Fruit fly (Drosophila melanogaster) whole organism, embryonic: ENCODE data around the gene Cht6.

ENCODE experiments used
- Awh ChIP-seq: fragments of 200-800 bp; sonication (Bioruptor generic); IDR thresholded peaks from 2 replicates; pipeline ENCODE4, ENCODE4 v1.3.6; 2022; ENCODE audit warnings: missing biosample characterization, missing genetic modification characterization
- CG11093 ChIP-seq: fragments of 200-800 bp; sonication (Bioruptor generic); IDR thresholded peaks from 3 replicates; pipeline ENCODE4 v1.3.6; 2022; ENCODE audit warnings: missing biosample characterization, missing genetic modification characterization
- CG12219 ChIP-seq: fragments of 200-800 bp; sonication (Bioruptor generic); optimal IDR thresholded peaks from 3 replicates; lab custom pipeline; 2018; ENCODE audit warnings: missing biosample characterization, mild to moderate bottlenecking, missing genetic modification characterization
- CG12236 ChIP-seq: fragments of 200-800 bp; sonication (Bioruptor generic); optimal IDR thresholded peaks from 2 replicates; lab custom pipeline; 2016; ENCODE audit warnings: missing biosample characterization, missing genetic modification characterization
- CG12942 ChIP-seq: fragments of 200-800 bp; sonication (Bioruptor generic); optimal IDR thresholded peaks from 3 replicates; lab custom pipeline; 2016; ENCODE audit warnings: missing biosample characterization, missing genetic modification characterization
- CG13123 ChIP-seq: fragments of 200-800 bp; sonication (Bioruptor generic); optimal IDR thresholded peaks from 2 replicates; lab custom pipeline; 2016; ENCODE audit warnings: missing biosample characterization, missing genetic modification characterization
- CG13624 ChIP-seq: fragments of 200-800 bp; sonication (Bioruptor generic); optimal IDR thresholded peaks from 2 replicates; lab custom pipeline; 2016; ENCODE audit warnings: missing biosample characterization, missing genetic modification characterization
- CG15479 ChIP-seq: fragments of 200-800 bp; sonication (Bioruptor generic); optimal IDR thresholded peaks from 3 replicates; lab custom pipeline; 2019; ENCODE audit warnings: missing biosample characterization, mild to moderate bottlenecking, missing genetic modification characterization, moderate library complexity
- CG17612 ChIP-seq: fragments of 200-800 bp; sonication (Bioruptor generic); IDR thresholded peaks from 2 replicates; pipeline ENCODE4 v1.3.6; 2022; ENCODE audit warnings: missing biosample characterization, missing genetic modification characterization
- CG18764 ChIP-seq: fragments of 200-800 bp; sonication (Bioruptor generic); optimal IDR thresholded peaks from 3 replicates; lab custom pipeline; 2016; ENCODE audit warnings: missing biosample characterization, missing genetic modification characterization
- CG2129 ChIP-seq: fragments of 200-800 bp; sonication (Bioruptor generic); IDR thresholded peaks from 2 replicates; pipeline ENCODE4 v1.3.6; 2022; ENCODE audit warnings: missing biosample characterization, missing genetic modification characterization; ENCODE audit not compliant: partially characterized antibody
- CG4707 ChIP-seq: fragments of 200-800 bp; sonication (Bioruptor generic); optimal IDR thresholded peaks from 2 replicates; lab custom pipeline; 2018; ENCODE audit warnings: missing biosample characterization, mild to moderate bottlenecking, missing genetic modification characterization, moderate library complexity
- CG6254 ChIP-seq: fragments of 200-800 bp; sonication (Bioruptor generic); optimal IDR thresholded peaks from 3 replicates; lab custom pipeline; 2017; ENCODE audit warnings: mild to moderate bottlenecking, missing biosample characterization, missing genetic modification reagents, missing genetic modification characterization
- CG7357 ChIP-seq: fragments of 200-800 bp; sonication (Bioruptor generic); IDR thresholded peaks from 3 replicates; pipeline ENCODE4 v1.3.6; 2022; ENCODE audit warnings: missing biosample characterization, missing genetic modification characterization
- CG7839 ChIP-seq: fragments of 200-800 bp; sonication (Bioruptor generic); optimal IDR thresholded peaks from 3 replicates; lab custom pipeline; 2018; ENCODE audit warnings: missing biosample characterization, mild to moderate bottlenecking, missing genetic modification characterization, moderate library complexity
- CG9215 ChIP-seq: fragments of 200-800 bp; sonication (Bioruptor generic); IDR thresholded peaks from 2 replicates; pipeline ENCODE4 v1.3.6; 2022; ENCODE audit warnings: missing biosample characterization, missing genetic modification characterization
- CG9797 ChIP-seq: fragments of 200-800 bp; sonication (Bioruptor generic); optimal IDR thresholded peaks from 3 replicates; lab custom pipeline; 2018; ENCODE audit warnings: missing biosample characterization, mild to moderate bottlenecking, missing genetic modification characterization
- CG9932 ChIP-seq: fragments of 200-800 bp; sonication (Bioruptor generic); IDR thresholded peaks from 2 replicates; pipeline ENCODE4 v1.3.6; 2022; ENCODE audit warnings: missing biosample characterization, missing genetic modification characterization
- D19B ChIP-seq: fragments of 200-800 bp; sonication (Bioruptor generic); optimal IDR thresholded peaks from 2 replicates; lab custom pipeline; 2017; ENCODE audit warnings: missing biosample characterization, mild to moderate bottlenecking, missing genetic modification characterization
- Dip3 ChIP-seq: fragments of 200-800 bp; sonication (Bioruptor generic); optimal IDR thresholded peaks from 3 replicates; lab custom pipeline; 2016; ENCODE audit warnings: missing biosample characterization, missing genetic modification characterization
- Drgx ChIP-seq: fragments of 200-800 bp; sonication (Bioruptor generic); IDR thresholded peaks from 2 replicates; pipeline ENCODE4 v1.3.6; 2022; ENCODE audit warnings: missing biosample characterization, missing genetic modification characterization
- Ets65A ChIP-seq: fragments of 200-800 bp; sonication (Bioruptor generic); peaks from one replicate; lab custom pipeline; 2016; ENCODE audit warnings: missing biosample characterization, missing genetic modification characterization
- Hand ChIP-seq: fragments of 200-800 bp; sonication (Bioruptor generic); optimal IDR thresholded peaks from 2 replicates; lab custom pipeline; 2017; ENCODE audit warnings: mild to moderate bottlenecking, missing biosample characterization, missing genetic modification reagents, missing genetic modification characterization
- Kr ChIP-seq: fragments of 200-800 bp; sonication (Bioruptor generic); optimal IDR thresholded peaks from 2 replicates; lab custom pipeline; 2017; ENCODE audit warnings: missing biosample characterization, mild to moderate bottlenecking, missing genetic modification characterization
- MTF-1 ChIP-seq: fragments of 200-800 bp; sonication (Bioruptor generic); optimal IDR thresholded peaks from 2 replicates; lab custom pipeline; 2018; ENCODE audit warnings: missing biosample characterization, mild to moderate bottlenecking, missing genetic modification characterization, borderline replicate concordance
- Nf-YA ChIP-seq: fragments of 200-800 bp; sonication (Bioruptor generic); IDR thresholded peaks from 2 replicates; pipeline ENCODE4 v1.3.6; 2022; ENCODE audit warnings: missing biosample characterization, missing genetic modification characterization
- Nf-YB ChIP-seq: fragments of 200-800 bp; sonication (Bioruptor generic); optimal IDR thresholded peaks from 3 replicates; lab custom pipeline; 2019; ENCODE audit warnings: missing biosample characterization, mild to moderate bottlenecking, missing genetic modification characterization, moderate library complexity
- Oaz ChIP-seq: fragments of 200-800 bp; sonication (Bioruptor generic); IDR thresholded peaks from 2 replicates; pipeline ENCODE4 v1.3.6; 2022; ENCODE audit warnings: missing biosample characterization, missing genetic modification characterization
- Rx ChIP-seq: fragments of 200-800 bp; sonication (Bioruptor generic); IDR thresholded peaks from 2 replicates; pipeline ENCODE4 v1.3.6; 2022; ENCODE audit warnings: missing biosample characterization, missing genetic modification characterization
- Six4 ChIP-seq: fragments of 200-800 bp; sonication (Bioruptor generic); optimal IDR thresholded peaks from 2 replicates; lab custom pipeline; 2016; ENCODE audit warnings: missing biosample characterization, missing genetic modification characterization
- ash1 ChIP-seq: fragments of 200-800 bp; sonication (Bioruptor generic); optimal IDR thresholded peaks from 2 replicates; lab custom pipeline; 2018; ENCODE audit warnings: missing biosample characterization, mild to moderate bottlenecking, missing genetic modification characterization
- bcd ChIP-seq: fragments of 200-800 bp; sonication (Bioruptor generic); optimal IDR thresholded peaks from 2 replicates; lab custom pipeline; 2017; ENCODE audit warnings: missing biosample characterization, mild to moderate bottlenecking, missing genetic modification characterization
- bigmax ChIP-seq: fragments of 200-800 bp; sonication (Bioruptor generic); optimal IDR thresholded peaks from 2 replicates; lab custom pipeline; 2018; ENCODE audit warnings: missing biosample characterization, mild to moderate bottlenecking, missing genetic modification characterization
- bsh ChIP-seq, 2 experiments: fragments of 200-800 bp; sonication (Bioruptor generic); optimal IDR thresholded peaks; 2 replicates each; lab custom pipeline; 2017 to 2018; ENCODE audit warnings: mild to moderate bottlenecking in 2 of 2, missing biosample characterization in 2 of 2, missing genetic modification characterization in 2 of 2, moderate library complexity in 1 of 2
- chn ChIP-seq: fragments of 200-800 bp; sonication (Bioruptor generic); optimal IDR thresholded peaks from 2 replicates; lab custom pipeline; 2016; ENCODE audit warnings: missing biosample characterization, missing genetic modification characterization
- dan ChIP-seq: fragments of 200-800 bp; sonication (Bioruptor generic); IDR thresholded peaks from 2 replicates; pipeline ENCODE4 v1.3.6; 2022; ENCODE audit warnings: missing biosample characterization, missing genetic modification characterization
- disco-r ChIP-seq: fragments of 200-800 bp; sonication (Bioruptor generic); optimal IDR thresholded peaks from 2 replicates; lab custom pipeline; 2016; ENCODE audit warnings: missing biosample characterization, missing genetic modification characterization
- dysf ChIP-seq: fragments of 200-800 bp; sonication (Bioruptor generic); IDR thresholded peaks from 3 replicates; pipeline ENCODE4 v1.3.6; 2022; ENCODE audit warnings: missing biosample characterization, missing genetic modification characterization
- gcm2 ChIP-seq: fragments of 200-800 bp; sonication (Bioruptor generic); optimal IDR thresholded peaks from 2 replicates; lab custom pipeline; 2016; ENCODE audit warnings: missing biosample characterization, missing genetic modification characterization
- lilli ChIP-seq: fragments of 200-800 bp; sonication (Bioruptor generic); optimal IDR thresholded peaks from 3 replicates; lab custom pipeline; 2016; ENCODE audit warnings: missing biosample characterization, missing genetic modification characterization
- nau ChIP-seq: fragments of 200-800 bp; sonication (Bioruptor generic); optimal IDR thresholded peaks from 3 replicates; lab custom pipeline; 2017; ENCODE audit warnings: missing biosample characterization, mild to moderate bottlenecking, missing genetic modification characterization, missing genetic modification reagents
- nmo ChIP-seq: fragments of 200-800 bp; sonication (Bioruptor generic); optimal IDR thresholded peaks from 2 replicates; lab custom pipeline; 2018; ENCODE audit warnings: missing biosample characterization, mild to moderate bottlenecking, missing genetic modification characterization, moderate library complexity
- ro ChIP-seq: fragments of 200-800 bp; sonication (Bioruptor generic); IDR thresholded peaks from 2 replicates; pipeline ENCODE4 v1.3.6; 2022; ENCODE audit warnings: missing biosample characterization, missing genetic modification characterization
- salm ChIP-seq: fragments of 200-800 bp; sonication (Bioruptor generic); optimal IDR thresholded peaks from 2 replicates; lab custom pipeline; 2018; ENCODE audit warnings: missing biosample characterization, mild to moderate bottlenecking, missing genetic modification characterization
- sug ChIP-seq: fragments of 200-800 bp; optimal IDR thresholded peaks from 2 replicates; lab custom pipeline; 2019; ENCODE audit warnings: missing biosample characterization, mild to moderate bottlenecking, missing genetic modification characterization, moderate library complexity
- tx ChIP-seq: fragments of 200-800 bp; sonication (Bioruptor generic); optimal IDR thresholded peaks from 2 replicates; lab custom pipeline; 2016; ENCODE audit warnings: missing biosample characterization, missing genetic modification characterization
- unc-4 ChIP-seq: fragments of 200-800 bp; sonication (Bioruptor generic); IDR thresholded peaks from 2 replicates; pipeline ENCODE4 v1.3.6; 2022; ENCODE audit warnings: missing biosample characterization, missing genetic modification characterization; ENCODE audit not compliant: partially characterized antibody
- vfl ChIP-seq: fragments of 200-800 bp; sonication (Bioruptor generic); optimal IDR thresholded peaks from 2 replicates; lab custom pipeline; 2016; ENCODE audit warnings: missing biosample characterization, missing genetic modification characterization
- zen2 ChIP-seq: fragments of 200-800 bp; sonication (Bioruptor generic); IDR thresholded peaks from 3 replicates; pipeline ENCODE4 v1.3.6; 2022; ENCODE audit warnings: missing biosample characterization, missing genetic modification characterization; ENCODE audit not compliant: partially characterized antibody

Cht6 gene

DNA sequence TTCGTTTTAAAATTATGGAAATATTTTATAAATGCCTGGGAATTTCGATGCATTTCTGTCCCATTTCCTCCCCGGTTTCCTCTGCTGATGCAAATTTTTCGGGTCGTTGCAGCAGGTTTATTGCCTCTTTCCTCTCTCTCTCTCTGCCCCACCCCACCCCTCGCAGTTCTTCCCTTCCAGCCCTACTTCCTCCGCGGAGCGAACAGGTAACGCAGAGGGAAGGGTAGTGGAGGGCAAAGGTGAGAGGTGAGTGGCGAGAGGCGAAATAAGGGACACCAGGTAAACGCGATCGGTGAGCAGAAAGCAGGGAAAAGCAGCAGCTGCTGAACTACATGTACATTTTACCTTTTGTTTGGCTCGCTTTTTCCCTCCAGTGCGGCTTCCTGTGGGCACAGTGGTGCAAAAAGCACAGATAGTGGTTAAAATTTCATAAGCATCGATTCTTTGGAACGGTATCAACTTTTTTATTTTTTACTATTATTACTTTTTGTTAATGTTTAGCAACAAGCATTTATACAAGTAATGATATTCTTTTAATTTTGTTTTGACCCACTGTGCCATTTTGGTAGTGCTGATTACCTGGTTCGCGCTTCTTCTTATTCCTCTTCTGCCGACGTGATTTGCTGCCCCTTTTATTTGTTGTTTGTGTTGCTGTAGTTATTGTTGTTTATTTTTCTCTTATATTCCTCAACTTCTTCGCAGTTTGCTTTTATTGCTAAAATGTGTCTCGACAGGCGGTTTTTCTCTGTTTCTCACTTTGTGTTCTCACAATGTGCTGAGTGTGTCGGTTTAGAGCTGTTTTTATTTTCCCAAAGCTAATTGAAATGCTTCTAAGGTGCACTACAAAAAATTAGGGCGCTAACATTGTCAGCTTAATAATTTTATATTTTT is 71.6 kb downstream of the Cht6 start (continued):
- TF ChIP-seq Rx (GFP tag; lab: Robert Waterston, UW) (peak; percentile 35; the same call in 1 of the 2 replicates), disco-r (GFP tag; lab: Kevin White, UChicago) (no peak), unc-4 (no peak), Six4 (GFP tag; lab: Kevin White, UChicago) (peak; percentile 16), CG18764 (GFP tag; lab: Kevin White, UChicago) (peak; percentile 1), nau (GFP tag; lab: Kevin White, UChicago) (peak; percentile 13), Ets65A (GFP tag; lab: Kevin White, UChicago) (peak; percentile 66), CG12942 (GFP tag; lab: Kevin White, UChicago) (peak; percentile 33), sug (tag; lab: Kevin White, UChicago) (no peak), Hand (no peak), CG7839 (peak; percentile 68), Drgx (GFP tag; lab: Robert Waterston, UW) (peak; percentile 51), CG7357 (no peak), bsh (GFP tag; optimal IDR thresholded peaks at IDR 0.05; lab: Kevin White, UChicago) (peak; percentile 36 to 75), zen2 (no peak), ro (GFP tag; lab: Robert Waterston, UW) (no peak), MTF-1 (GFP tag; lab: Kevin White, UChicago) (no peak), Dip3 (no peak), ash1 (no peak), Nf-YA (peak; percentile 35; the same call in 1 of the 2 replicates), Awh (GFP tag; lab: Robert Waterston, UW) (peak; percentile 74), bcd (GFP tag; lab: Kevin White, UChicago) (peak; percentile 46), nmo (GFP tag; lab: Kevin White, UChicago) (peak; percentile 59), tx (peak; percentile 15), dan (GFP tag; lab: Robert Waterston, UW) (peak; percentile 45; the same call in 1 of the 2 replicates), CG6254 (GFP tag; lab: Kevin White, UChicago) (peak; percentile 59), CG12219 (GFP tag; lab: Kevin White, UChicago) (peak; percentile 13), CG17612 (peak; percentile 23; the same call in 1 of the 2 replicates), vfl (GFP tag; lab: Kevin White, UChicago) (peak; percentile 23), CG11093 (GFP tag; lab: Robert Waterston, UW) (peak; percentile 55; the same call in 1 of the 3 replicates), Nf-YB (GFP tag; lab: Kevin White, UChicago) (peak; percentile 43), dysf (GFP tag; lab: Robert Waterston, UW) (peak; percentile 71), CG15479 (GFP tag; lab: Kevin White, UChicago) (peak; percentile 73), CG2129 (GFP tag; lab: Robert Waterston, UW) (no peak), CG9932 (peak; percentile 54), CG12236 (no peak), chn (GFP tag; lab: Kevin White, UChicago) (peak; percentile 4), bigmax (GFP tag; lab: Kevin White, UChicago) (no peak), CG9215 (GFP tag; lab: Robert Waterston, UW) (peak; percentile 29; the same call in 1 of the 2 replicates), salm (tag; lab: Kevin White, UChicago) (peak; percentile 37), Oaz (GFP tag; lab: Robert Waterston, UW) (no peak), CG13123 (no peak), Kr (GFP tag; lab: Kevin White, UChicago) (no peak), D19B (GFP tag; lab: Kevin White, UChicago) (no peak), CG13624 (no peak), CG4707 (GFP tag; lab: Kevin White, UChicago) (peak; percentile 94), lilli (peak; percentile 54), CG9797 (GFP tag; lab: Kevin White, UChicago) (no peak), gcm2 (GFP tag; lab: Kevin White, UChicago) (no peak)
